Fruit fly (Drosophila melanogaster): ENCODE measurements around the gene sima.
A peak's percentile ranks its signal among the peaks of the same experiment; 100 is the strongest.

The sima gene

DNA sequence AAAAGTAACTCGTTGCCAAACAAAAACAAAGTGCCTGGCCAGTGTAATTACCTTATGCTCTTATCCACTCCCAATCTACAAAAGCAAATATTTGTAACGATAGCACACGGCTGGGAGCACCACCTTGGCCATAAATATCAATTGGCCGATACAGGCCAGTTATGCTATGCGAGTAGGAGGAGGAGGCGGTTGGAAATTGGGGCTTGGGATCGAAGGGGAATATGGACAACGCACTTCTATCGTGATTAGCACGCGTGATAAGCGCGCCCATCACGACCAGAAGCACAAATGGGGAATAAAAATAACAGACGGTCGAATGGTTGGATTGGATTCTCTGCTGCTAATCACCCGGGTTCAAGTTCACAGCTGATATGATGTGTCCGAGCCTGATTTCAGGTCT lies 48.5 kb downstream of the sima start:
- TF ChIP-seq dac (GFP tag; optimal IDR thresholded peaks at IDR 0.05) (no peak), fkh (GFP tag; optimal IDR thresholded peaks at IDR 0.05) (peak; percentile 56), CG6854 (GFP tag; optimal IDR thresholded peaks at IDR 0.05) (no peak), Ets96B (tag; optimal IDR thresholded peaks at IDR 0.05) (no peak), ss (GFP tag; optimal IDR thresholded peaks at IDR 0.05) (no peak), svp (GFP tag) (peak; percentile 93), Blimp-1 (GFP tag; optimal IDR thresholded peaks at IDR 0.05) (no peak), Hr38 (GFP tag; optimal IDR thresholded peaks at IDR 0.05) (no peak), CG6276 (GFP tag; optimal IDR thresholded peaks at IDR 0.05) (no peak), CG6792 (GFP tag; optimal IDR thresholded peaks at IDR 0.05) (no peak), CG8319 (GFP tag; optimal IDR thresholded peaks at IDR 0.05) (no peak), spab (GFP tag; optimal IDR thresholded peaks at IDR 0.05) (no peak), CG6163 (GFP tag; IDR thresholded peaks at IDR 0.05) (no peak), achi (GFP tag; optimal IDR thresholded peaks at IDR 0.05) (no peak), Eip78C (GFP tag) (peak; percentile 44), CG7368 (GFP tag; optimal IDR thresholded peaks at IDR 0.05) (no peak)

DNA sequence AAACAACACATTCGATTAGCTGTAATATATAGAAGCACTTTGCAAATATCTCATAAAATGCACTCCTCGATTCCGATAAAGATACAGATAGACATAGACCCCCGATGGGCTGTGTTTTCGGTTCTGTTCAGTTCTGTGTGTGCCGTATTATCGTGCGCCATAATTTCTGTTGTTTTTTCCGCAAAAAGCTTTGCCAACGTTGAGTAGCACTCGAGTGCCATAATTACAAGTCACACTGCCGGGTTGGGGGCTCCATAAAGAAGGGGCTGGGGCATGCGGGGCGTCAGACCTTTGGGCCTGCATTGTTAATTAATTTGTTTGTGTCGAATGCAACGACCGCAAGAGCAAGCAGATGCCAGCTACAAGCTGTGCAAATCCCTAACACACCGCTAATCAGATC lies 49.6 kb downstream of the sima start:
- TF ChIP-seq esn (GFP tag; optimal IDR thresholded peaks at IDR 0.05) (no peak), CG11762 (GFP tag; optimal IDR thresholded peaks at IDR 0.05; ENCODE audit: insufficient read depth) (no peak), CG3032 (tag; optimal IDR thresholded peaks at IDR 0.05) (no peak), Eip75B (GFP tag; optimal IDR thresholded peaks at IDR 0.05) (no peak), CG6163 (GFP tag; IDR thresholded peaks at IDR 0.05) (no peak), svp (GFP tag) (peak; percentile 86), fd85E (GFP tag; optimal IDR thresholded peaks at IDR 0.05) (no peak)

dm6 chr3R:30108639-30109038 lies 50.5 kb downstream of the sima start:
- TF ChIP-seq eg (GFP tag; IDR thresholded peaks at IDR 0.05) (no peak), svp (GFP tag) (peak; percentile 67), CG3919 (GFP tag; optimal IDR thresholded peaks at IDR 0.05) (no peak), CG10631 (GFP tag; optimal IDR thresholded peaks at IDR 0.05) (no peak), pdm3 (GFP tag; optimal IDR thresholded peaks at IDR 0.05) (no peak), acj6 (GFP tag; optimal IDR thresholded peaks at IDR 0.05) (no peak), Sox14 (GFP tag; optimal IDR thresholded peaks at IDR 0.05) (no peak), topi (GFP tag; optimal IDR thresholded peaks at IDR 0.05) (no peak)

- TF ChIP-seq salr (GFP tag; optimal IDR thresholded peaks at IDR 0.05), result no peak
- no peak for TF ChIP-seq CG11762 (GFP tag; optimal IDR thresholded peaks at IDR 0.05; ENCODE audit: insufficient read depth)
- TF ChIP-seq CG31627 (GFP tag; optimal IDR thresholded peaks at IDR 0.05), result no peak
- TF ChIP-seq Eip75B (GFP tag; optimal IDR thresholded peaks at IDR 0.05), result no peak
- TF ChIP-seq CG8119 (GFP tag; IDR thresholded peaks at IDR 0.05), result no peak
- TF ChIP-seq ss (GFP tag; optimal IDR thresholded peaks at IDR 0.05), result no peak
- TF ChIP-seq Gug (GFP tag; IDR thresholded peaks at IDR 0.05), result no peak
- TF ChIP-seq Eip93F (GFP tag; optimal IDR thresholded peaks at IDR 0.05), result no peak
- TF ChIP-seq CG4318 (GFP tag; optimal IDR thresholded peaks at IDR 0.05), result no peak
- TF ChIP-seq Sox102F (GFP tag; optimal IDR thresholded peaks at IDR 0.05), result no peak
- TF ChIP-seq CG8632 (GFP tag; optimal IDR thresholded peaks at IDR 0.05), result no peak
- no peak for TF ChIP-seq acj6 (GFP tag; optimal IDR thresholded peaks at IDR 0.05)
Measured at dm6 chr3R:30109380-30109779, 51.3 kb downstream of the sima start.

DNA sequence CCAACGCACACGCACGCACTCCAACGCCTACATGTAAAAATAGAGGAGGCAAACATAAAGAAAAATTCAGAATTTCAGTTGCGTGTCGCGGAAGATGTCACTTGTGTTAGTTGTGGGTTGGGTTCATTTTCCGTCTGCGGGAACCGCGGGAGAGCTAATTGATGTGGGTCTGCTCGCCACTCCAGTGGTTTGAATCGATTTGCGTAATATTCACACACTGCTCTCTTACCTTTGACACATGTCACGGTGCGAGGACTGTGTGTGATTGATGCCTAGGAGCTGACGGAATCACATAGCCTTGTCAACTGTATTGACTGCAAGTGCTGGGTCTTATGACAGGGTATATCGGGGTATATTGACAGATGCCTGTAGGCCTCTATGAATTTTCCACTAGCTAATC lies 52.8 kb downstream of the sima start:
- TF ChIP-seq vri (GFP tag; optimal IDR thresholded peaks at IDR 0.05) (no peak), Sox14 (GFP tag; optimal IDR thresholded peaks at IDR 0.05) (no peak), Sox15 (GFP tag; optimal IDR thresholded peaks at IDR 0.05) (no peak), CG6792 (GFP tag; optimal IDR thresholded peaks at IDR 0.05) (no peak)
